Comparison of ENCODE assay signal across 1 worm cellular context in genomic region chrX:16590803-16591202, ce11.
TF ChIP-seq lines count a peak whose summit lies in the region.

No protein-coding gene starts in this region.

TF ChIP-seq in whole organism, L4 larva, 104 proteins besides CTCF, POLR2A, EP300 and RAD21 (continued from another document):
- TF ChIP-seq nhr-102 (tag; optimal IDR thresholded peaks at IDR 0.05; lab: Kevin White, UChicago) (no peak), unc-62 (GFP tag; optimal IDR thresholded peaks at IDR 0.05 in 1 of 2; lab: Kevin White, UChicago) (no peak), unc-62 (tag; optimal IDR thresholded peaks at IDR 0.05; lab: Kevin White, UChicago) (no peak), F26F4.8 (GFP tag; conservative IDR thresholded peaks at IDR 0.05; lab: Robert Waterston, UW) (peak; percentile 75), mxl-3 (GFP tag; optimal IDR thresholded peaks at IDR 0.05; lab: Kevin White, UChicago) (peak; percentile 50), egl-43 (GFP tag; IDR thresholded peaks at IDR 0.05; lab: Robert Waterston, UW) (peak; percentile 94), Y75B8A.6 (GFP tag; IDR thresholded peaks at IDR 0.05; lab: Robert Waterston, UW) (peak; percentile 79; the same call in 1 of the 2 replicates), sdz-12 (GFP tag; optimal IDR thresholded peaks at IDR 0.05; lab: Kevin White, UChicago) (peak; percentile 8), attf-4 (tag; optimal IDR thresholded peaks at IDR 0.05; lab: Kevin White, UChicago) (no peak), hif-1 (tag; optimal IDR thresholded peaks at IDR 0.05; lab: Kevin White, UChicago) (peak in 1 of 2 experiments; percentile 53), pqm-1 (tag; optimal IDR thresholded peaks at IDR 0.05; lab: Kevin White, UChicago) (no peak), aha-1 (tag; lab: Kevin White, UChicago) (peak; percentile 86), lsy-2 (tag; optimal IDR thresholded peaks at IDR 0.05; lab: Kevin White, UChicago) (no peak), ces-1 (GFP tag; optimal IDR thresholded peaks at IDR 0.05; lab: Kevin White, UChicago) (no peak), ZK337.2 (GFP tag; IDR thresholded peaks at IDR 0.05; lab: Robert Waterston, UW) (peak; percentile 72), egl-27 (tag; optimal IDR thresholded peaks at IDR 0.05; lab: Kevin White, UChicago) (no peak), pha-4 (GFP tag; IDR thresholded peaks at IDR 0.05; lab: Robert Waterston, UW) (peak; percentile 88), pha-4 (tag; optimal IDR thresholded peaks at IDR 0.05; lab: Kevin White, UChicago) (no peak), skn-1 (tag; optimal IDR thresholded peaks at IDR 0.05; lab: Kevin White, UChicago) (no peak), ztf-11 (tag; optimal IDR thresholded peaks at IDR 0.05; lab: Kevin White, UChicago) (no peak), mdt-29 (GFP tag; IDR thresholded peaks at IDR 0.05; lab: Robert Waterston, UW) (peak; percentile 39; the same call in 1 of the 2 replicates), dmd-6 (GFP tag; IDR thresholded peaks at IDR 0.05; lab: Robert Waterston, UW) (peak; percentile 70)
